Worm (Caenorhabditis elegans): ENCODE measurements around the gene ZK418.7.

ZK418.7 gene

DNA sequence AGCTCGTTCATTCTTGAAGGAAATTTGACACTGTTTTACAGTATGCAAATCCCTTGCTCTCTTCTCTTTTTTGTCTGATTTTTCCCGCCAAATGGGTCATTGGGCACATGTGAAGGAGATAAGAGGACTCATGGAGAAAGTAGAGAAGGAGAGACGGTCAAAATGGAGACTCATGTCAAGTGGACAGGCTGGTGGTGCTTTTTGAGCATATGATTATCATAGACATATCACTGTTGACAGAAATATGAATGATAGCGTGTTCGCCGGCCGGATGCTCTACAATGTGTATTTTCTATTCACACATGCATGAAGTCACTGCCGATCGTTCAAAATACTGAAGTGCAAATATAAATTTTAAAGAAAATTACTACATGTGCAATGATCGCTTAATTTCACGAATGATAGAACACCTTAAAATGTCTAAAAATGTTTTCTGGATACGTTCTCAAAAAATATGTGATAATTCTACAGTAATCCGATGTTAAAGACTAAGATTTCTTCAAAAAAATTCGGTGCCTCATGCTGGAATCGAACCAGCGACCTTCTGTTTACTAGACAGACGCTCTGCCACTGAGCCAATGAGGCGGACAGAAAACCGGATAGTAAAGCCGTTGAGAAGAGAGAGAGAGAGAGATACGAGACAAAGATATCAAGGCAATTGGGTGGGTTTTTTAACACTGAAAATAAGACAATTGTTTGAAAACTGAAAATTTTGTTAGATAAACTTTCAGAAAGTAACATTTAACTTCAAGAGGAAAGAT lies 50.4 kb downstream of the ZK418.7 start (continued):
- no peak for TF ChIP-seq hlh-17 (GFP tag; optimal IDR thresholded peaks at IDR 0.05; ENCODE audit: borderline replicate concordance)
- peak; percentile 4 for TF ChIP-seq fkh-4 (tag; optimal IDR thresholded peaks at IDR 0.05; ENCODE audit: borderline replicate concordance)
- no peak for TF ChIP-seq pqm-1 (tag; optimal IDR thresholded peaks at IDR 0.05)
- TF ChIP-seq ceh-82 (tag; optimal IDR thresholded peaks at IDR 0.05) = peak; percentile 3 to 21 (median 5)
- peak; percentile 31 for TF ChIP-seq nhr-90 (tag; optimal IDR thresholded peaks at IDR 0.05; ENCODE audit: poor library complexity)
- TF ChIP-seq mef-2 (tag; optimal IDR thresholded peaks at IDR 0.05) = no peak
- no peak for TF ChIP-seq fkh-10 (GFP tag; optimal IDR thresholded peaks at IDR 0.05)
- no peak for TF ChIP-seq alr-1 (tag; optimal IDR thresholded peaks at IDR 0.05; ENCODE audit: borderline replicate concordance)
- no peak for TF ChIP-seq F16B12.6 (tag; optimal IDR thresholded peaks at IDR 0.05)
- no peak for TF ChIP-seq ceh-8 (GFP tag; optimal IDR thresholded peaks at IDR 0.05)
- TF ChIP-seq unc-130 (tag; optimal IDR thresholded peaks at IDR 0.05) = no peak
- no peak for TF ChIP-seq nhr-77 (tag; optimal IDR thresholded peaks at IDR 0.05)
- TF ChIP-seq dpl-1 (GFP tag; optimal IDR thresholded peaks at IDR 0.05) = peak in 2 of 3 experiments; percentile 41 to 43
- TF ChIP-seq zag-1 (tag; optimal IDR thresholded peaks at IDR 0.05) = no peak
- peak; percentile 31 to 53 for TF ChIP-seq efl-1 (optimal IDR thresholded peaks at IDR 0.05)
- peak; percentile 8 to 90 for TF ChIP-seq efl-1 (GFP tag; optimal IDR thresholded peaks at IDR 0.05 in 1 of 2)
- TF ChIP-seq hlh-4 (tag; optimal IDR thresholded peaks at IDR 0.05) = no peak
- TF ChIP-seq irx-1 (tag; optimal IDR thresholded peaks at IDR 0.05) = no peak
- no peak for TF ChIP-seq Y116A8C.19 (tag; optimal IDR thresholded peaks at IDR 0.05; ENCODE audit: borderline replicate concordance)
- TF ChIP-seq lin-39 (tag; optimal IDR thresholded peaks at IDR 0.05) = no peak
- TF ChIP-seq nhr-12 (tag; optimal IDR thresholded peaks at IDR 0.05) = no peak
- no peak for TF ChIP-seq egl-13 (tag; optimal IDR thresholded peaks at IDR 0.05)
- TF ChIP-seq nhr-84 (tag; optimal IDR thresholded peaks at IDR 0.05) = no peak
- no peak for TF ChIP-seq sup-37 (GFP tag; optimal IDR thresholded peaks at IDR 0.05)
- TF ChIP-seq lin-35 (GFP tag; optimal IDR thresholded peaks at IDR 0.05) = peak; percentile 30 to 57
- no peak for TF ChIP-seq unc-62 (GFP tag; optimal IDR thresholded peaks at IDR 0.05)
- TF ChIP-seq isw-1 (GFP tag; IDR thresholded peaks at IDR 0.05) = no peak
- TF ChIP-seq nhr-47 (tag; optimal IDR thresholded peaks at IDR 0.05) = peak; percentile 53
- peak; percentile 66 for TF ChIP-seq dsc-1 (tag; optimal IDR thresholded peaks at IDR 0.05)
- peak; percentile 33 for TF ChIP-seq nhr-20 (tag; optimal IDR thresholded peaks at IDR 0.05)
- TF ChIP-seq fos-1 (tag; optimal IDR thresholded peaks at IDR 0.05) = no peak
- no peak for TF ChIP-seq unc-30 (tag; optimal IDR thresholded peaks at IDR 0.05)
- TF ChIP-seq blmp-1 (tag; optimal IDR thresholded peaks at IDR 0.05) = no peak
- TF ChIP-seq hpl-2 (GFP tag; optimal IDR thresholded peaks at IDR 0.05) = no peak
- no peak for TF ChIP-seq aly-2 (tag; optimal IDR thresholded peaks at IDR 0.05)
- no peak for TF ChIP-seq nhr-28 (tag; optimal IDR thresholded peaks at IDR 0.05)
- peak; percentile 41 for TF ChIP-seq swsn-7 (tag; optimal IDR thresholded peaks at IDR 0.05)
- no peak for TF ChIP-seq grh-1 (GFP tag; IDR thresholded peaks at IDR 0.05)
- TF ChIP-seq C16A3.4 (tag; optimal IDR thresholded peaks at IDR 0.05) = peak; percentile 45
- peak; percentile 60 to 63 for TF ChIP-seq lsy-2 (tag; optimal IDR thresholded peaks at IDR 0.05)
- no peak for TF ChIP-seq C34B4.2 (tag; optimal IDR thresholded peaks at IDR 0.05)
- no peak for TF ChIP-seq tlp-1 (tag; optimal IDR thresholded peaks at IDR 0.05)
- TF ChIP-seq snu-23 (GFP tag; optimal IDR thresholded peaks at IDR 0.05) = peak; percentile 65
- peak; percentile 2 for TF ChIP-seq lin-13 (GFP tag; optimal IDR thresholded peaks at IDR 0.05)
- TF ChIP-seq mdl-1 (tag; optimal IDR thresholded peaks at IDR 0.05) = peak in 1 of 2 experiments; percentile 25
- peak; percentile 15 for TF ChIP-seq pax-3 (tag; optimal IDR thresholded peaks at IDR 0.05)
- no peak for TF ChIP-seq nhr-11 (tag; optimal IDR thresholded peaks at IDR 0.05)
- no peak for TF ChIP-seq ets-5 (GFP tag; IDR thresholded peaks at IDR 0.05)
- TF ChIP-seq pag-3 (tag; optimal IDR thresholded peaks at IDR 0.05; ENCODE audit: borderline replicate concordance, insufficient read depth) = no peak
- peak; percentile 41 for TF ChIP-seq mep-1 (tag; optimal IDR thresholded peaks at IDR 0.05)
- no peak for TF ChIP-seq ceh-88 (GFP tag; IDR thresholded peaks at IDR 0.05)
- peak; percentile 15 for TF ChIP-seq lin-14 (GFP tag; optimal IDR thresholded peaks at IDR 0.05)
